Worm (Caenorhabditis elegans): ENCODE data around the gene F13C5.1.

ce11 chrX:629134-629533, 27.2 kb downstream of the F13C5.1 start, which contains the start of gene M6.4:
- TF ChIP-seq ama-1 (optimal IDR thresholded peaks at IDR 0.05) (no peak), ama-1 (GFP tag; optimal IDR thresholded peaks at IDR 0.05) (no peak), hsf-1 (GFP tag; IDR thresholded peaks at IDR 0.05) (no peak), C17E4.6 (GFP tag; IDR thresholded peaks at IDR 0.05) (no peak), sdz-38 (tag; optimal IDR thresholded peaks at IDR 0.05) (no peak), atf-7 (tag; optimal IDR thresholded peaks at IDR 0.05) (no peak), chd-7 (tag; optimal IDR thresholded peaks at IDR 0.05) (no peak)

All from whole organism, young adult.